Fruit fly (Drosophila melanogaster) whole organism, embryonic: ENCODE data around the gene Hph.

ENCODE experiments used
- BEAF-32 ChIP-seq: fragments of 200-800 bp; sonication (Bioruptor generic); optimal IDR thresholded peaks from 3 replicates; lab custom pipeline; 2017; ENCODE audit warnings: missing biosample characterization, missing genetic modification characterization, mild to moderate bottlenecking, moderate library complexity, missing genetic modification reagents
- CG10267 ChIP-seq: fragments of 200-800 bp; sonication (Bioruptor generic); optimal IDR thresholded peaks from 2 replicates; lab custom pipeline; 2018; ENCODE audit warnings: missing biosample characterization, mild to moderate bottlenecking, missing genetic modification characterization, moderate library complexity
- CG10543 ChIP-seq: fragments of 200-800 bp; sonication (Bioruptor generic); optimal IDR thresholded peaks from 3 replicates; lab custom pipeline; 2017; ENCODE audit warnings: missing biosample characterization, mild to moderate bottlenecking, missing genetic modification characterization, moderate library complexity
- CG10959 ChIP-seq: fragments of 200-800 bp; sonication (Bioruptor generic); IDR thresholded peaks from 2 replicates; pipeline ENCODE4 v1.3.6; 2022; ENCODE audit warnings: missing biosample characterization, missing genetic modification characterization
- CG1233 ChIP-seq: fragments of 200-800 bp; sonication (Bioruptor generic); optimal IDR thresholded peaks from 4 replicates; lab custom pipeline; 2018; ENCODE audit warnings: missing biosample characterization, mild to moderate bottlenecking, missing genetic modification characterization
- CG12659 ChIP-seq: fragments of 200-800 bp; sonication (Bioruptor generic); optimal IDR thresholded peaks from 3 replicates; lab custom pipeline; 2017; ENCODE audit warnings: mild to moderate bottlenecking, missing biosample characterization, missing genetic modification reagents, missing genetic modification characterization
- CG12942 ChIP-seq: fragments of 200-800 bp; sonication (Bioruptor generic); optimal IDR thresholded peaks from 3 replicates; lab custom pipeline; 2016; ENCODE audit warnings: missing biosample characterization, missing genetic modification characterization
- CG13296 ChIP-seq: fragments of 200-800 bp; sonication (Bioruptor generic); optimal IDR thresholded peaks from 3 replicates; lab custom pipeline; 2018; ENCODE audit warnings: missing biosample characterization, mild to moderate bottlenecking, missing genetic modification characterization
- CG13624 ChIP-seq: fragments of 200-800 bp; sonication (Bioruptor generic); optimal IDR thresholded peaks from 2 replicates; lab custom pipeline; 2016; ENCODE audit warnings: missing biosample characterization, missing genetic modification characterization
- CG14050 ChIP-seq: fragments of 200-800 bp; sonication (Bioruptor generic); IDR thresholded peaks from 3 replicates; pipeline ENCODE4 v1.3.6; 2022; ENCODE audit warnings: missing biosample characterization, missing genetic modification characterization
- CG15601 ChIP-seq: fragments of 200-800 bp; sonication (Bioruptor generic); optimal IDR thresholded peaks from 3 replicates; lab custom pipeline; 2019; ENCODE audit warnings: missing biosample characterization, mild to moderate bottlenecking, missing genetic modification characterization, moderate library complexity
- CG16779 ChIP-seq: fragments of 200-800 bp; sonication (Bioruptor generic); IDR thresholded peaks from 2 replicates; pipeline ENCODE4 v1.3.6; 2022; ENCODE audit warnings: missing biosample characterization, missing genetic modification characterization
- CG18262 ChIP-seq: fragments of 200-800 bp; optimal IDR thresholded peaks from 3 replicates; lab custom pipeline; 2019; ENCODE audit warnings: missing biosample characterization, mild to moderate bottlenecking, missing genetic modification characterization, moderate library complexity
- CG18619 ChIP-seq: fragments of 200-800 bp; sonication (Bioruptor generic); optimal IDR thresholded peaks from 3 replicates; lab custom pipeline; 2017; ENCODE audit warnings: missing biosample characterization, mild to moderate bottlenecking, missing genetic modification characterization
- CG31224 ChIP-seq: fragments of 200-800 bp; sonication (Bioruptor generic); IDR thresholded peaks from 2 replicates; pipeline ENCODE4 v1.3.6; 2022; ENCODE audit warnings: missing biosample characterization, missing genetic modification characterization
- CG4424 ChIP-seq: fragments of 200-800 bp; sonication (Bioruptor generic); optimal IDR thresholded peaks from 3 replicates; lab custom pipeline; 2016; ENCODE audit warnings: missing biosample characterization, missing genetic modification characterization
- CG5180 ChIP-seq: fragments of 200-800 bp; sonication (Bioruptor generic); optimal IDR thresholded peaks from 3 replicates; lab custom pipeline; 2017; ENCODE audit warnings: missing biosample characterization, missing genetic modification characterization, mild to moderate bottlenecking, moderate library complexity, missing genetic modification reagents
- CG7357 ChIP-seq: fragments of 200-800 bp; sonication (Bioruptor generic); IDR thresholded peaks from 3 replicates; pipeline ENCODE4 v1.3.6; 2022; ENCODE audit warnings: missing biosample characterization, missing genetic modification characterization
- CG7786 ChIP-seq: fragments of 200-800 bp; sonication (Bioruptor generic); optimal IDR thresholded peaks from 2 replicates; lab custom pipeline; 2016; ENCODE audit warnings: missing biosample characterization, missing genetic modification characterization
- CG7928 ChIP-seq: fragments of 200-800 bp; sonication (Bioruptor generic); optimal IDR thresholded peaks from 2 replicates; lab custom pipeline; 2017; ENCODE audit warnings: missing biosample characterization, mild to moderate bottlenecking, missing genetic modification characterization
- CG9215 ChIP-seq: fragments of 200-800 bp; sonication (Bioruptor generic); IDR thresholded peaks from 2 replicates; pipeline ENCODE4 v1.3.6; 2022; ENCODE audit warnings: missing biosample characterization, missing genetic modification characterization
- CG9876 ChIP-seq: fragments of 200-800 bp; sonication (Bioruptor generic); optimal IDR thresholded peaks from 2 replicates; lab custom pipeline; 2016; ENCODE audit warnings: missing biosample characterization, missing genetic modification characterization
- Ets97D ChIP-seq: fragments of 200-800 bp; sonication (Bioruptor generic); optimal IDR thresholded peaks from 3 replicates; lab custom pipeline; 2016; ENCODE audit warnings: missing biosample characterization, missing genetic modification characterization
- Hr51 ChIP-seq, 2 experiments: fragments of 200-800 bp; sonication (Bioruptor generic); optimal IDR thresholded peaks; 2 replicates in 1 of 2; 3 replicates in 1 of 2; lab custom pipeline; 2016 to 2018; ENCODE audit warnings: missing biosample characterization in 2 of 2, missing genetic modification characterization in 2 of 2, mild to moderate bottlenecking in 1 of 2, moderate library complexity in 1 of 2
- Jarid2 ChIP-seq: fragments of 200-800 bp; sonication (Bioruptor generic); optimal IDR thresholded peaks from 3 replicates; lab custom pipeline; 2017; ENCODE audit warnings: mild to moderate bottlenecking, missing biosample characterization, missing genetic modification reagents, missing genetic modification characterization
- Myb ChIP-seq: fragments of 200-800 bp; sonication (Bioruptor generic); optimal IDR thresholded peaks from 2 replicates; lab custom pipeline; 2016; ENCODE audit warnings: missing biosample characterization, missing genetic modification characterization
- NFAT ChIP-seq: fragments of 200-800 bp; sonication (Bioruptor generic); IDR thresholded peaks from 2 replicates; pipeline ENCODE4 v1.3.6; 2022; ENCODE audit warnings: missing biosample characterization, missing genetic modification characterization
- Nf-YB ChIP-seq: fragments of 200-800 bp; sonication (Bioruptor generic); optimal IDR thresholded peaks from 3 replicates; lab custom pipeline; 2019; ENCODE audit warnings: missing biosample characterization, mild to moderate bottlenecking, missing genetic modification characterization, moderate library complexity
- Sox100B ChIP-seq: fragments of 200-800 bp; sonication (Bioruptor generic); optimal IDR thresholded peaks from 3 replicates; lab custom pipeline; 2018; ENCODE audit warnings: missing biosample characterization, mild to moderate bottlenecking, missing genetic modification characterization
- Stat92E ChIP-seq, 3 experiments: fragments of >200 bp in 2 of 3; fragments of 200-800 bp in 1 of 3; sonication (Bioruptor generic) in 1 of 3; optimal IDR thresholded peaks; 2 replicates each; lab custom pipeline; 2017 to 2019; ENCODE audit warnings: missing biosample characterization in 3 of 3, missing genetic modification characterization in 3 of 3, mild to moderate bottlenecking in 1 of 3, moderate library complexity in 1 of 3
- Tbp ChIP-seq: fragments of >200 bp; optimal IDR thresholded peaks from 2 replicates; lab custom pipeline; 2018; ENCODE audit warnings: missing biosample characterization, missing genetic modification characterization
- Xrp1 ChIP-seq: fragments of 200-800 bp; sonication (Bioruptor generic); IDR thresholded peaks from 2 replicates; pipeline ENCODE4 v1.3.6; 2022; ENCODE audit warnings: missing biosample characterization, missing genetic modification characterization
- bab2 ChIP-seq: fragments of 200-800 bp; sonication (Bioruptor generic); optimal IDR thresholded peaks from 2 replicates; lab custom pipeline; 2016; ENCODE audit warnings: missing biosample characterization, missing genetic modification characterization
- corto ChIP-seq: fragments of 200-800 bp; sonication (Bioruptor generic); optimal IDR thresholded peaks from 2 replicates; lab custom pipeline; 2016; ENCODE audit warnings: missing biosample characterization, mild to moderate bottlenecking, missing genetic modification characterization, moderate library complexity
- dm ChIP-seq: fragments of 200-800 bp; sonication (Bioruptor generic); optimal IDR thresholded peaks from 3 replicates; lab custom pipeline; 2016; ENCODE audit warnings: missing biosample characterization, missing genetic modification characterization
- gce ChIP-seq: fragments of 200-800 bp; sonication (Bioruptor generic); IDR thresholded peaks from 3 replicates; pipeline ENCODE4 v1.3.6; 2022; ENCODE audit warnings: missing biosample characterization, missing genetic modification characterization
- hbn ChIP-seq: fragments of 200-800 bp; sonication (Bioruptor generic); IDR thresholded peaks from 2 replicates; pipeline ENCODE4 v1.3.6; 2022; ENCODE audit warnings: missing biosample characterization, missing genetic modification characterization; ENCODE audit not compliant: partially characterized antibody
- lmd ChIP-seq: fragments of 200-800 bp; sonication (Bioruptor generic); IDR thresholded peaks from 2 replicates; pipeline ENCODE4 v1.3.6; 2022; ENCODE audit warnings: missing biosample characterization, missing genetic modification characterization
- lov ChIP-seq, 2 experiments: fragments of 200-800 bp in 1 of 2; fragments of >200 bp in 1 of 2; sonication (Bioruptor generic) in 1 of 2; IDR thresholded peaks in 1 of 2; optimal IDR thresholded peaks in 1 of 2; 2 replicates in 1 of 2; 3 replicates in 1 of 2; pipeline versions ENCODE4 v1.3.6 to Lab custom; 2017 to 2022; ENCODE audit warnings: missing biosample characterization in 1 of 2, missing genetic modification characterization in 1 of 2
- nmo ChIP-seq: fragments of 200-800 bp; sonication (Bioruptor generic); optimal IDR thresholded peaks from 2 replicates; lab custom pipeline; 2018; ENCODE audit warnings: missing biosample characterization, mild to moderate bottlenecking, missing genetic modification characterization, moderate library complexity
- odd ChIP-seq: fragments of 200-800 bp; sonication (Bioruptor generic); optimal IDR thresholded peaks from 2 replicates; lab custom pipeline; 2017; ENCODE audit warnings: missing biosample characterization, mild to moderate bottlenecking, missing genetic modification characterization
- pan ChIP-seq, 4 experiments: fragments of >200 bp in 3 of 4; fragments of 200-800 bp in 1 of 4; sonication (Bioruptor generic) in 1 of 4; optimal IDR thresholded peaks in 3 of 4; IDR thresholded peaks in 1 of 4; 2 replicates each; pipeline versions ENCODE4 v1.3.6 to Lab custom; 2017 to 2022; ENCODE audit warnings: missing biosample characterization in 2 of 4, missing genetic modification characterization in 2 of 4, mixed read lengths in 1 of 4
- prd ChIP-seq, 3 experiments: fragments of >200 bp in 2 of 3; fragments of 200-800 bp in 1 of 3; sonication (Bioruptor generic) in 1 of 3; optimal IDR thresholded peaks in 2 of 3; IDR thresholded peaks in 1 of 3; 2 replicates in 2 of 3; 3 replicates in 1 of 3; pipeline versions ENCODE4 v1.3.6 to Lab custom; 2017 to 2022; ENCODE audit warnings: missing biosample characterization in 1 of 3, missing genetic modification characterization in 1 of 3
- pros ChIP-seq: fragments of 200-800 bp; sonication (Bioruptor generic); optimal IDR thresholded peaks from 3 replicates; lab custom pipeline; 2019; ENCODE audit warnings: missing biosample characterization, mild to moderate bottlenecking, missing genetic modification characterization, moderate library complexity
- tap ChIP-seq: fragments of 200-800 bp; optimal IDR thresholded peaks from 3 replicates; lab custom pipeline; 2019; ENCODE audit warnings: missing biosample characterization, mild to moderate bottlenecking, missing genetic modification characterization, moderate library complexity
- tll ChIP-seq, 2 experiments: fragments of 200-800 bp in 1 of 2; fragments of >200 bp in 1 of 2; sonication (Bioruptor generic) in 1 of 2; optimal IDR thresholded peaks; 2 replicates each; lab custom pipeline; 2017 to 2019; ENCODE audit warnings: missing biosample characterization in 2 of 2, missing genetic modification characterization in 2 of 2, mild to moderate bottlenecking in 1 of 2, moderate library complexity in 1 of 2

Hph gene

DNA sequence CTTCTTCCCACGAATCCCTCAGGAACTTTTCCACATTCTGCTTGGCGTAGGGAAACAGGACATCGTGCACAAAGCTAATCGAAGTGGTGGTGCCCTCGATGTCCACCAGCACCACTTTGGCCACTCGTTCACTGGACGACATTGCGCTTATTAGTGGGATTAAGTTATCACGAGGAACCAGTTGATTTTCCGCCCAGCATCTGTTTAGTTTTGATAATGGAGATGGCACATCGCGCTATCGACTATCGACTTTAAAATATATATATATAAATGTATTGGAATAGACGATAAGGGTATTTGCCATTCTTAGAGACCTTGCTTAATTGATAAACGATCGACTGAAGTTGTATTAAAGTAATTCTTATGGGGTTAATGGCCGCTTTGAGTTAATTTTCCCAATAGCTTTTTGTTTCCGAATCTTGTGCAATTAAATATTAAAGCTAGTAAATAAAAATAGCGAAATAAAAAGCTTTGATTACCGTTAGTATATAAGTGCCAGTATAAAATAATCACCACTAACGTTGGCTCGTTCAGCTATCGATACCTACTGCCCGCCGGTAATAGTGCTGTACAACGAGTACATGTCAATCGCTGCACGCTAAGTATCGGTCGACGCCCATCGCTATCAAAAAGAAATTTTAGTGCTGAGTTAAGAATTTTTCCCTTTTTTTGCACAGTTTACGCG is at the start of gene Hph, which contains the start of gene Enoph (continued):
- peak; percentile 13 for TF ChIP-seq CG7928 (GFP tag; lab: Kevin White, UChicago)
- TF ChIP-seq CG12942: peak; percentile 57
- 0 out of 2 replicates have a peak, but pooled peaks have one; percentile 23 for TF ChIP-seq CG16779 (GFP tag; lab: Robert Waterston, UW)
- peak; percentile 89 for TF ChIP-seq BEAF-32 (GFP tag; lab: Kevin White, UChicago)
- TF ChIP-seq odd (GFP tag; lab: Kevin White, UChicago): no peak
- peak; percentile 70 for TF ChIP-seq CG9215
- TF ChIP-seq gce (GFP tag; lab: Robert Waterston, UW): 0 out of 3 replicates have a peak, but pooled peaks have one; percentile 41
- peak; percentile 40 to 57 for TF ChIP-seq Hr51 (GFP tag; optimal IDR thresholded peaks at IDR 0.05; lab: Kevin White, UChicago)
- TF ChIP-seq NFAT (GFP tag; lab: Robert Waterston, UW): peak; percentile 38; the same call in 1 of the 2 replicates
- TF ChIP-seq Nf-YB (GFP tag; lab: Kevin White, UChicago): no peak
- no peak for TF ChIP-seq prd (optimal IDR thresholded peaks at IDR 0.05; lab: Kevin White, UChicago)
- TF ChIP-seq prd (GFP tag; IDR thresholded peaks at IDR 0.05; lab: Robert Waterston, UW): peak; percentile 74
- peak; percentile 51 for TF ChIP-seq CG7786 (GFP tag; lab: Kevin White, UChicago)
- TF ChIP-seq CG18262 (tag; lab: Kevin White, UChicago): peak; percentile 67
- TF ChIP-seq dm: peak; percentile 14
- TF ChIP-seq hbn (GFP tag; lab: Robert Waterston, UW): peak; percentile 47
- TF ChIP-seq CG31224 (GFP tag; lab: Robert Waterston, UW): no peak; the same call in 1 of the 2 replicates
- no peak for TF ChIP-seq CG14050
- no peak for TF ChIP-seq tll (GFP tag; optimal IDR thresholded peaks at IDR 0.05; lab: Kevin White, UChicago)
- peak; percentile 75 for TF ChIP-seq CG10543 (GFP tag; lab: Kevin White, UChicago)
- peak; percentile 30 for TF ChIP-seq CG5180 (GFP tag; lab: Kevin White, UChicago)
- TF ChIP-seq Sox100B (GFP tag; lab: Kevin White, UChicago): peak; percentile 69
- TF ChIP-seq CG9876: peak; percentile 11
- peak; percentile 70 for TF ChIP-seq corto (GFP tag; lab: Kevin White, UChicago)
- peak; percentile 57 for TF ChIP-seq CG15601
- no peak for TF ChIP-seq Tbp (GFP tag; lab: Kevin White, UChicago)
- peak; percentile 46; the same call in 1 of the 2 replicates for TF ChIP-seq Xrp1 (GFP tag; lab: Robert Waterston, UW)
- TF ChIP-seq CG7357 (GFP tag; lab: Robert Waterston, UW): peak; percentile 73
- TF ChIP-seq nmo: peak; percentile 82
- TF ChIP-seq Myb (GFP tag; lab: Kevin White, UChicago): peak; percentile 96
- no peak for TF ChIP-seq pros (GFP tag; lab: Kevin White, UChicago)
- peak; percentile 64 for TF ChIP-seq CG18619 (GFP tag; lab: Kevin White, UChicago)
- TF ChIP-seq CG12659: peak; percentile 85
- no peak for TF ChIP-seq lov (optimal IDR thresholded peaks at IDR 0.05; lab: Kevin White, UChicago)
- no peak for TF ChIP-seq lov (GFP tag; IDR thresholded peaks at IDR 0.05; lab: Robert Waterston, UW)
- TF ChIP-seq CG1233 (GFP tag; lab: Kevin White, UChicago): peak; percentile 38
- TF ChIP-seq pan (optimal IDR thresholded peaks at IDR 0.05; lab: Kevin White, UChicago): no peak
- peak in 1 of 2 experiments; percentile 42 for TF ChIP-seq pan (GFP tag; optimal IDR thresholded peaks at IDR 0.05 in 1 of 2, IDR thresholded peaks at IDR 0.05 in 1 of 2)
- TF ChIP-seq CG13296 (GFP tag; lab: Kevin White, UChicago): peak; percentile 57
- peak; percentile 67 for TF ChIP-seq lmd (GFP tag; lab: Robert Waterston, UW)
- TF ChIP-seq Ets97D: peak; percentile 62
- TF ChIP-seq Jarid2: peak; percentile 27
- peak; percentile 90 for TF ChIP-seq CG10267 (tag; lab: Kevin White, UChicago)
- no peak for TF ChIP-seq CG10959 (GFP tag; lab: Robert Waterston, UW)
- no peak for TF ChIP-seq Stat92E (GFP tag; optimal IDR thresholded peaks at IDR 0.05; lab: Kevin White, UChicago)
- peak; percentile 53 for TF ChIP-seq tap
- peak; percentile 71 for TF ChIP-seq CG13624
- peak; percentile 66 for TF ChIP-seq CG4424 (GFP tag; lab: Kevin White, UChicago)
- TF ChIP-seq bab2 (GFP tag; lab: Kevin White, UChicago): peak; percentile 35
